Fruit fly (Drosophila melanogaster) whole organism, embryonic: ENCODE data around the gene salr.
A peak's percentile ranks its signal among the peaks of the same experiment; 100 is the strongest.

ENCODE experiments used
- Atf6 ChIP-seq: fragments of 200-800 bp; sonication (Bioruptor generic); IDR thresholded peaks from 2 replicates; pipeline ENCODE4 v1.3.6; 2022; ENCODE audit warnings: missing biosample characterization, missing genetic modification characterization
- Bdp1 ChIP-seq: fragments of 200-800 bp; sonication (Bioruptor generic); optimal IDR thresholded peaks from 3 replicates; lab custom pipeline; 2016; ENCODE audit warnings: missing biosample characterization, missing genetic modification characterization
- CG10267 ChIP-seq: fragments of 200-800 bp; sonication (Bioruptor generic); optimal IDR thresholded peaks from 2 replicates; lab custom pipeline; 2018; ENCODE audit warnings: missing biosample characterization, mild to moderate bottlenecking, missing genetic modification characterization, moderate library complexity
- CG10979 ChIP-seq: fragments of 200-800 bp; sonication (Bioruptor generic); optimal IDR thresholded peaks from 2 replicates; lab custom pipeline; 2018; ENCODE audit warnings: missing biosample characterization, mild to moderate bottlenecking, missing genetic modification characterization, moderate library complexity
- CG11695 ChIP-seq: fragments of 200-800 bp; sonication (Bioruptor generic); IDR thresholded peaks from 3 replicates; pipeline ENCODE4 v1.3.6; 2022; ENCODE audit warnings: missing biosample characterization, missing genetic modification characterization
- CG12744 ChIP-seq: fragments of 200-800 bp; sonication (Bioruptor generic); optimal IDR thresholded peaks from 2 replicates; lab custom pipeline; 2016; ENCODE audit warnings: missing biosample characterization, missing genetic modification characterization
- CG14710 ChIP-seq: fragments of 200-800 bp; sonication (Bioruptor generic); optimal IDR thresholded peaks from 3 replicates; lab custom pipeline; 2019; ENCODE audit warnings: missing biosample characterization, mild to moderate bottlenecking, missing genetic modification characterization, moderate library complexity
- CG16813 ChIP-seq: fragments of 200-800 bp; sonication (Bioruptor generic); IDR thresholded peaks from 3 replicates; pipeline ENCODE4 v1.3.6; 2022; ENCODE audit warnings: missing biosample characterization, missing genetic modification characterization; ENCODE audit not compliant: partially characterized antibody
- CG16863 ChIP-seq: fragments of 200-800 bp; sonication (Bioruptor generic); optimal IDR thresholded peaks from 3 replicates; lab custom pipeline; 2016; ENCODE audit warnings: missing biosample characterization, missing genetic modification characterization
- CG17328 ChIP-seq: fragments of 200-800 bp; sonication (Bioruptor generic); IDR thresholded peaks from 2 replicates; pipeline ENCODE4 v1.3.6; 2022; ENCODE audit warnings: missing biosample characterization, missing genetic modification characterization
- CG17361 ChIP-seq: fragments of 200-800 bp; sonication (Bioruptor generic); IDR thresholded peaks from 3 replicates; pipeline ENCODE4 v1.3.6; 2022; ENCODE audit warnings: missing biosample characterization, missing genetic modification characterization
- CG2678 ChIP-seq: fragments of 200-800 bp; sonication (Bioruptor generic); optimal IDR thresholded peaks from 3 replicates; lab custom pipeline; 2019; ENCODE audit warnings: missing biosample characterization, mild to moderate bottlenecking, missing genetic modification characterization, moderate library complexity
- CG34422 ChIP-seq: fragments of 200-800 bp; sonication (Bioruptor generic); IDR thresholded peaks from 3 replicates; pipeline ENCODE4 v1.3.6; 2022; ENCODE audit warnings: missing biosample characterization, missing genetic modification characterization
- CG6254 ChIP-seq: fragments of 200-800 bp; sonication (Bioruptor generic); optimal IDR thresholded peaks from 3 replicates; lab custom pipeline; 2017; ENCODE audit warnings: mild to moderate bottlenecking, missing biosample characterization, missing genetic modification reagents, missing genetic modification characterization
- CG6689 ChIP-seq: fragments of 200-800 bp; sonication (Bioruptor generic); IDR thresholded peaks from 2 replicates; pipeline ENCODE4 v1.3.6; 2022; ENCODE audit warnings: missing biosample characterization, missing genetic modification characterization
- CG7357 ChIP-seq: fragments of 200-800 bp; sonication (Bioruptor generic); IDR thresholded peaks from 3 replicates; pipeline ENCODE4 v1.3.6; 2022; ENCODE audit warnings: missing biosample characterization, missing genetic modification characterization
- CG7987 ChIP-seq: fragments of 200-800 bp; sonication (Bioruptor generic); optimal IDR thresholded peaks from 2 replicates; lab custom pipeline; 2018; ENCODE audit warnings: missing biosample characterization, mild to moderate bottlenecking, missing genetic modification characterization, moderate library complexity
- CG8290 ChIP-seq, 3 experiments: fragments of 200-800 bp; sonication (Bioruptor generic); optimal IDR thresholded peaks; 2 replicates each; lab custom pipeline; 2016 to 2019; ENCODE audit warnings: missing biosample characterization in 3 of 3, missing genetic modification characterization in 3 of 3, mild to moderate bottlenecking in 2 of 3, moderate library complexity in 1 of 3
- CG9727 ChIP-seq: fragments of 200-800 bp; sonication (Bioruptor generic); optimal IDR thresholded peaks from 3 replicates; lab custom pipeline; 2017; ENCODE audit warnings: missing biosample characterization, mild to moderate bottlenecking, missing genetic modification characterization
- CG9876 ChIP-seq: fragments of 200-800 bp; sonication (Bioruptor generic); optimal IDR thresholded peaks from 2 replicates; lab custom pipeline; 2016; ENCODE audit warnings: missing biosample characterization, missing genetic modification characterization
- CG9932 ChIP-seq: fragments of 200-800 bp; sonication (Bioruptor generic); IDR thresholded peaks from 2 replicates; pipeline ENCODE4 v1.3.6; 2022; ENCODE audit warnings: missing biosample characterization, missing genetic modification characterization
- Dad ChIP-seq: fragments of 200-800 bp; sonication (Bioruptor generic); optimal IDR thresholded peaks from 3 replicates; lab custom pipeline; 2016; ENCODE audit warnings: missing biosample characterization, missing genetic modification characterization
- Dbx ChIP-seq: fragments of 200-800 bp; sonication (Bioruptor generic); IDR thresholded peaks from 3 replicates; pipeline ENCODE4 v1.3.6; 2022; ENCODE audit warnings: missing biosample characterization, missing genetic modification characterization
- Ets97D ChIP-seq: fragments of 200-800 bp; sonication (Bioruptor generic); optimal IDR thresholded peaks from 3 replicates; lab custom pipeline; 2016; ENCODE audit warnings: missing biosample characterization, missing genetic modification characterization
- H2.0 ChIP-seq: fragments of 200-800 bp; sonication (Bioruptor generic); IDR thresholded peaks from 2 replicates; pipeline ENCODE4 v1.3.6; 2022; ENCODE audit warnings: missing biosample characterization, missing genetic modification characterization
- Hsf ChIP-seq: fragments of 200-800 bp; sonication (Bioruptor generic); optimal IDR thresholded peaks from 3 replicates; lab custom pipeline; 2016; ENCODE audit warnings: missing biosample characterization, missing genetic modification characterization
- Lhr ChIP-seq: fragments of 200-800 bp; sonication (Bioruptor generic); optimal IDR thresholded peaks from 3 replicates; lab custom pipeline; 2017; ENCODE audit warnings: mild to moderate bottlenecking, missing biosample characterization, missing genetic modification reagents, missing genetic modification characterization
- MBD-R2 ChIP-seq: fragments of 200-800 bp; sonication (Bioruptor generic); IDR thresholded peaks from 2 replicates; pipeline ENCODE4 v1.3.6; 2022; ENCODE audit warnings: missing biosample characterization, missing genetic modification characterization
- Mrtf ChIP-seq: fragments of 200-800 bp; sonication (Bioruptor generic); IDR thresholded peaks from 3 replicates; pipeline ENCODE4 v1.3.6; 2022; ENCODE audit warnings: missing biosample characterization, missing genetic modification characterization
- NC2α ChIP-seq: fragments of 200-800 bp; sonication (Bioruptor generic); optimal IDR thresholded peaks from 2 replicates; lab custom pipeline; 2016; ENCODE audit warnings: missing biosample characterization, missing genetic modification characterization
- NfI ChIP-seq: fragments of 200-800 bp; sonication (Bioruptor generic); optimal IDR thresholded peaks from 3 replicates; lab custom pipeline; 2018; ENCODE audit warnings: missing biosample characterization, mild to moderate bottlenecking, missing genetic modification characterization, moderate library complexity
- Oli ChIP-seq: fragments of 200-800 bp; sonication (Bioruptor generic); optimal IDR thresholded peaks from 2 replicates; lab custom pipeline; 2018; ENCODE audit warnings: missing biosample characterization, mild to moderate bottlenecking, missing genetic modification characterization, moderate library complexity
- Opbp ChIP-seq: fragments of 200-800 bp; sonication (Bioruptor generic); IDR thresholded peaks from 3 replicates; pipeline ENCODE4 v1.3.6; 2022; ENCODE audit warnings: missing biosample characterization, missing genetic modification characterization; ENCODE audit not compliant: partially characterized antibody
- Ravus ChIP-seq: fragments of 200-800 bp; sonication (Bioruptor generic); IDR thresholded peaks from 2 replicates; pipeline ENCODE4 v1.3.6; 2022; ENCODE audit warnings: missing biosample characterization, missing genetic modification characterization
- Rx ChIP-seq: fragments of 200-800 bp; sonication (Bioruptor generic); IDR thresholded peaks from 2 replicates; pipeline ENCODE4 v1.3.6; 2022; ENCODE audit warnings: missing biosample characterization, missing genetic modification characterization
- Sin3A ChIP-seq: fragments of >200 bp; optimal IDR thresholded peaks from 2 replicates; lab custom pipeline; 2018
- bab2 ChIP-seq: fragments of 200-800 bp; sonication (Bioruptor generic); optimal IDR thresholded peaks from 2 replicates; lab custom pipeline; 2016; ENCODE audit warnings: missing biosample characterization, missing genetic modification characterization
- chm ChIP-seq: fragments of 200-800 bp; sonication (Bioruptor generic); IDR thresholded peaks from 2 replicates; pipeline ENCODE4 v1.3.6; 2022; ENCODE audit warnings: missing biosample characterization, missing genetic modification characterization
- danr ChIP-seq: fragments of 200-800 bp; sonication (Bioruptor generic); IDR thresholded peaks from 2 replicates; pipeline ENCODE4 v1.3.6; 2022; ENCODE audit warnings: missing biosample characterization, missing genetic modification characterization
- fd96Cb ChIP-seq: fragments of 200-800 bp; sonication (Bioruptor generic); optimal IDR thresholded peaks from 2 replicates; lab custom pipeline; 2018; ENCODE audit warnings: missing biosample characterization, mild to moderate bottlenecking, missing genetic modification characterization, moderate library complexity
- ken ChIP-seq: fragments of 200-800 bp; sonication (Bioruptor generic); IDR thresholded peaks from 3 replicates; pipeline ENCODE4 v1.3.6; 2022; ENCODE audit warnings: missing biosample characterization, missing genetic modification characterization
- lab ChIP-seq: fragments of 200-800 bp; sonication (Bioruptor generic); optimal IDR thresholded peaks from 3 replicates; lab custom pipeline; 2017; ENCODE audit warnings: missing biosample characterization, missing genetic modification characterization, mild to moderate bottlenecking, moderate library complexity, missing genetic modification reagents
- oc ChIP-seq: fragments of 200-800 bp; sonication (Bioruptor generic); optimal IDR thresholded peaks from 2 replicates; lab custom pipeline; 2018; ENCODE audit warnings: missing biosample characterization, mild to moderate bottlenecking, missing genetic modification characterization, moderate library complexity
- pnt ChIP-seq: fragments of 200-800 bp; sonication (Bioruptor generic); optimal IDR thresholded peaks from 3 replicates; lab custom pipeline; 2016; ENCODE audit warnings: missing biosample characterization, missing genetic modification characterization
- pum ChIP-seq: fragments of 200-800 bp; sonication (Bioruptor generic); optimal IDR thresholded peaks from 2 replicates; lab custom pipeline; 2016; ENCODE audit warnings: missing biosample characterization, missing genetic modification characterization
- scrt ChIP-seq: fragments of 200-800 bp; sonication (Bioruptor generic); optimal IDR thresholded peaks from 2 replicates; lab custom pipeline; 2018; ENCODE audit warnings: missing biosample characterization, mild to moderate bottlenecking, missing genetic modification characterization, moderate library complexity
- sisA ChIP-seq: fragments of 200-800 bp; sonication (Bioruptor generic); IDR thresholded peaks from 2 replicates; pipeline ENCODE4 v1.3.6; 2022; ENCODE audit warnings: missing biosample characterization, missing genetic modification characterization
- sna ChIP-seq: fragments of 200-800 bp; sonication (Bioruptor generic); IDR thresholded peaks from 2 replicates; pipeline ENCODE4 v1.3.6; 2022; ENCODE audit warnings: missing biosample characterization, missing genetic modification characterization; ENCODE audit not compliant: partially characterized antibody
- tio ChIP-seq: fragments of 200-800 bp; sonication (Bioruptor generic); optimal IDR thresholded peaks from 2 replicates; lab custom pipeline; 2017; ENCODE audit warnings: missing biosample characterization, missing genetic modification characterization, inconsistent platforms
- tll ChIP-seq, 2 experiments: fragments of 200-800 bp in 1 of 2; fragments of >200 bp in 1 of 2; sonication (Bioruptor generic) in 1 of 2; optimal IDR thresholded peaks; 2 replicates each; lab custom pipeline; 2017 to 2019; ENCODE audit warnings: missing biosample characterization in 2 of 2, missing genetic modification characterization in 2 of 2, mild to moderate bottlenecking in 1 of 2, moderate library complexity in 1 of 2
- yki ChIP-seq: fragments of >200 bp; optimal IDR thresholded peaks from 3 replicates; lab custom pipeline; 2018

salr gene

dm6 chr2L:11323917-11324316 lies 34.8 kb upstream of the salr start (continued):
- peak; percentile 50; the same call in 1 of the 3 replicates for TF ChIP-seq ken
- no peak for TF ChIP-seq CG16863 (GFP tag; lab: Kevin White, UChicago)
- TF ChIP-seq yki (lab: Kevin White, UChicago), result no peak
- TF ChIP-seq tio (GFP tag; lab: Kevin White, UChicago), result peak; percentile 23
- TF ChIP-seq NC2α (GFP tag; lab: Kevin White, UChicago), result no peak
- TF ChIP-seq Sin3A (lab: Kevin White, UChicago), result no peak
- no peak for TF ChIP-seq CG9932 (GFP tag; lab: Robert Waterston, UW)
- peak; percentile 76 for TF ChIP-seq CG10979 (tag; lab: Kevin White, UChicago)
- 0 out of 3 replicates have a peak, but pooled peaks have one; percentile 15 for TF ChIP-seq CG7357 (GFP tag; lab: Robert Waterston, UW)
- TF ChIP-seq CG7987 (GFP tag; lab: Kevin White, UChicago), result no peak
- peak; percentile 71 for TF ChIP-seq sisA (GFP tag; lab: Robert Waterston, UW)
- peak; percentile 72 for TF ChIP-seq Oli (tag; lab: Kevin White, UChicago)
- TF ChIP-seq CG34422 (GFP tag; lab: Robert Waterston, UW), result peak; percentile 58; the same call in 2 of the 3 replicates
- no peak for TF ChIP-seq Bdp1 (GFP tag; lab: Kevin White, UChicago)
- TF ChIP-seq Ets97D (GFP tag; lab: Kevin White, UChicago), result no peak
- no peak for TF ChIP-seq CG16813 (GFP tag; lab: Robert Waterston, UW)
- peak; percentile 61; the same call in 2 of the 3 replicates for TF ChIP-seq CG17361
- TF ChIP-seq sna, result no peak
- peak; percentile 49 for TF ChIP-seq Hsf
- no peak for TF ChIP-seq Opbp (GFP tag; lab: Robert Waterston, UW)
- TF ChIP-seq oc (tag; lab: Kevin White, UChicago), result peak; percentile 60
- TF ChIP-seq CG6254 (GFP tag; lab: Kevin White, UChicago), result peak; percentile 73
- peak; percentile 8 for TF ChIP-seq CG8290 (GFP tag; optimal IDR thresholded peaks at IDR 0.05; lab: Kevin White, UChicago)
- peak in 1 of 2 experiments; percentile 62 for TF ChIP-seq CG8290 (tag; optimal IDR thresholded peaks at IDR 0.05; lab: Kevin White, UChicago)
- TF ChIP-seq pum (GFP tag; lab: Kevin White, UChicago), result peak; percentile 34
- no peak for TF ChIP-seq Dbx (GFP tag; lab: Robert Waterston, UW)
- no peak for TF ChIP-seq CG9876 (GFP tag; lab: Kevin White, UChicago)
- TF ChIP-seq Dad (GFP tag; lab: Kevin White, UChicago), result no peak
- TF ChIP-seq lab (GFP tag; lab: Kevin White, UChicago), result peak; percentile 52
- TF ChIP-seq H2.0 (GFP tag; lab: Robert Waterston, UW), result peak; percentile 70
- peak; percentile 42 for TF ChIP-seq bab2 (GFP tag; lab: Kevin White, UChicago)
- peak; percentile 73 for TF ChIP-seq chm (GFP tag; lab: Robert Waterston, UW)
- peak; percentile 43 for TF ChIP-seq CG9727 (GFP tag; lab: Kevin White, UChicago)
- TF ChIP-seq CG12744 (GFP tag; lab: Kevin White, UChicago), result no peak
- TF ChIP-seq Rx, result peak; percentile 57; the same call in 1 of the 2 replicates
- peak; percentile 70 for TF ChIP-seq CG6689 (GFP tag; lab: Robert Waterston, UW)
- peak; percentile 63 for TF ChIP-seq CG2678 (tag; lab: Kevin White, UChicago)
- no peak for TF ChIP-seq tll (GFP tag; optimal IDR thresholded peaks at IDR 0.05; lab: Kevin White, UChicago)
- TF ChIP-seq CG14710, result peak; percentile 46
- no peak for TF ChIP-seq Lhr
- TF ChIP-seq MBD-R2, result 0 out of 2 replicates have a peak, but pooled peaks have one; percentile 29
- peak; percentile 26; the same call in 1 of the 2 replicates for TF ChIP-seq Atf6 (GFP tag; lab: Robert Waterston, UW)
- TF ChIP-seq CG10267 (tag; lab: Kevin White, UChicago), result peak; percentile 57
- no peak for TF ChIP-seq scrt (GFP tag; lab: Kevin White, UChicago)
- TF ChIP-seq fd96Cb, result peak; percentile 75
- no peak; the same call in 1 of the 2 replicates for TF ChIP-seq Ravus (GFP tag; lab: Robert Waterston, UW)
- TF ChIP-seq danr, result 0 out of 2 replicates have a peak, but pooled peaks have one; percentile 21
- TF ChIP-seq CG11695, result peak; percentile 58; the same call in 2 of the 3 replicates
- TF ChIP-seq Mrtf (GFP tag; lab: Robert Waterston, UW), result peak; percentile 44; the same call in 1 of the 3 replicates
- peak; percentile 77 for TF ChIP-seq CG17328
- peak; percentile 52 for TF ChIP-seq pnt
- peak; percentile 32 for TF ChIP-seq NfI (GFP tag; lab: Kevin White, UChicago)
